Worm (Caenorhabditis elegans): ENCODE measurements around the gene C18A3.3.
A peak's percentile ranks its signal among the peaks of the same experiment; 100 is the strongest.

Gene C18A3.3

ce11 chrII:5708154-5708553 lies 8.0 kb upstream of the C18A3.3 start:
- TF ChIP-seq hmg-1.1 (GFP tag; IDR thresholded peaks at IDR 0.05) = 0 out of 2 replicates have a peak, but pooled peaks have one; percentile 24
- TF ChIP-seq ces-1 (GFP tag; optimal IDR thresholded peaks at IDR 0.05) = peak; percentile 81
- peak in 1 of 2 experiments; percentile 85 for TF ChIP-seq unc-62 (GFP tag; optimal IDR thresholded peaks at IDR 0.05 in 1 of 2)
- TF ChIP-seq unc-62 (tag; optimal IDR thresholded peaks at IDR 0.05) = no peak
- TF ChIP-seq fkh-10 (GFP tag; optimal IDR thresholded peaks at IDR 0.05) = peak; percentile 82
- TF ChIP-seq rbr-2 (tag; optimal IDR thresholded peaks at IDR 0.05) = peak; percentile 18
- peak; percentile 48 for TF ChIP-seq ctbp-1 (GFP tag; IDR thresholded peaks at IDR 0.05)
- no peak for TF ChIP-seq mxl-2 (GFP tag; conservative IDR thresholded peaks at IDR 0.05)
- TF ChIP-seq ceh-20 (GFP tag; IDR thresholded peaks at IDR 0.05) = no peak

ce11 chrII:5710835-5711234 lies 5.3 kb upstream of the C18A3.3 start:
- TF ChIP-seq egl-27 (tag; optimal IDR thresholded peaks at IDR 0.05) (no peak), unc-62 (GFP tag; optimal IDR thresholded peaks at IDR 0.05 in 1 of 2) (peak in 1 of 2 experiments; percentile 53), unc-62 (tag; optimal IDR thresholded peaks at IDR 0.05) (no peak)

ce11 chrII:5712126-5712525 lies 4.0 kb upstream of the C18A3.3 start:
- no peak for TF ChIP-seq nhr-10 (tag; optimal IDR thresholded peaks at IDR 0.05)
- TF ChIP-seq ceh-82 (tag; optimal IDR thresholded peaks at IDR 0.05) = no peak
- 0 out of 2 replicates have a peak, but pooled peaks have one; percentile 25 for TF ChIP-seq php-3 (GFP tag; IDR thresholded peaks at IDR 0.05)
- TF ChIP-seq Y48G9A.11 (GFP tag; IDR thresholded peaks at IDR 0.05) = peak; percentile 26; the same call in 1 of the 2 replicates
- TF ChIP-seq spr-1 (tag; optimal IDR thresholded peaks at IDR 0.05) = peak; percentile 34
- TF ChIP-seq madf-5 (GFP tag; IDR thresholded peaks at IDR 0.05) = no peak
- no peak for TF ChIP-seq duxl-1 (tag; optimal IDR thresholded peaks at IDR 0.05; ENCODE audit: poor library complexity)
- TF ChIP-seq T20F7.1 (GFP tag; optimal IDR thresholded peaks at IDR 0.05) = peak; percentile 30
- TF ChIP-seq mes-2 (tag; optimal IDR thresholded peaks at IDR 0.05; ENCODE audit: poor library complexity, severe bottlenecking) = peak; percentile 4
- no peak for TF ChIP-seq fkh-10 (GFP tag; optimal IDR thresholded peaks at IDR 0.05)
- peak; percentile 81 for TF ChIP-seq ama-1 (optimal IDR thresholded peaks at IDR 0.05)
- TF ChIP-seq mep-1 (tag; optimal IDR thresholded peaks at IDR 0.05) = peak; percentile 5
- 0 out of 2 replicates have a peak, but pooled peaks have one; percentile 20 for TF ChIP-seq arid-1 (GFP tag; conservative IDR thresholded peaks at IDR 0.05)
- no peak for TF ChIP-seq tra-1 (GFP tag; IDR thresholded peaks at IDR 0.05)
- TF ChIP-seq Y75B8A.6 (GFP tag; IDR thresholded peaks at IDR 0.05) = no peak
- 0 out of 2 replicates have a peak, but pooled peaks have one; percentile 8 for TF ChIP-seq snpc-1.2 (GFP tag; IDR thresholded peaks at IDR 0.05)
- no peak for TF ChIP-seq F26F4.8 (GFP tag; conservative IDR thresholded peaks at IDR 0.05)
- no peak for TF ChIP-seq nhr-11 (tag; optimal IDR thresholded peaks at IDR 0.05)

- no peak for TF ChIP-seq Y75B8A.6 (GFP tag; IDR thresholded peaks at IDR 0.05)
- TF ChIP-seq duxl-1 (tag; optimal IDR thresholded peaks at IDR 0.05; ENCODE audit: poor library complexity) = no peak
- TF ChIP-seq nhr-41 (GFP tag; IDR thresholded peaks at IDR 0.05) = no peak
- no peak for TF ChIP-seq ceh-82 (tag; optimal IDR thresholded peaks at IDR 0.05)
- peak; percentile 47 for TF ChIP-seq ama-1 (optimal IDR thresholded peaks at IDR 0.05)
- TF ChIP-seq F26F4.8 (GFP tag; conservative IDR thresholded peaks at IDR 0.05) = no peak
- TF ChIP-seq D1046.2 (GFP tag; IDR thresholded peaks at IDR 0.05) = no peak
- TF ChIP-seq R02D3.7 (tag; optimal IDR thresholded peaks at IDR 0.05) = no peak
- peak; percentile 84 for TF ChIP-seq mes-2 (tag; optimal IDR thresholded peaks at IDR 0.05; ENCODE audit: poor library complexity, severe bottlenecking)
- no peak for TF ChIP-seq nhr-10 (tag; optimal IDR thresholded peaks at IDR 0.05)
- TF ChIP-seq lin-39 (tag; optimal IDR thresholded peaks at IDR 0.05) = no peak
- TF ChIP-seq dmd-9 (GFP tag; IDR thresholded peaks at IDR 0.05) = no peak
- no peak for TF ChIP-seq aha-1 (tag)
- TF ChIP-seq mxl-2 (GFP tag; conservative IDR thresholded peaks at IDR 0.05) = no peak
- TF ChIP-seq ztf-11 (tag; optimal IDR thresholded peaks at IDR 0.05) = no peak
- 0 out of 2 replicates have a peak, but pooled peaks have one; percentile 27 for TF ChIP-seq arid-1 (GFP tag; conservative IDR thresholded peaks at IDR 0.05)
- no peak for TF ChIP-seq fos-1 (tag; optimal IDR thresholded peaks at IDR 0.05)
- TF ChIP-seq ctbp-1 (GFP tag; IDR thresholded peaks at IDR 0.05) = no peak
- TF ChIP-seq ceh-62 (tag; optimal IDR thresholded peaks at IDR 0.05) = no peak
- TF ChIP-seq cey-2 (tag; optimal IDR thresholded peaks at IDR 0.05; ENCODE audit: borderline replicate concordance, insufficient read depth) = no peak
- no peak for TF ChIP-seq ZK337.2 (GFP tag; IDR thresholded peaks at IDR 0.05)
- no peak for TF ChIP-seq ceh-44 (GFP tag; IDR thresholded peaks at IDR 0.05)
- TF ChIP-seq lim-7 (GFP tag; IDR thresholded peaks at IDR 0.05) = no peak
- no peak for TF ChIP-seq zip-11 (GFP tag; IDR thresholded peaks at IDR 0.05)
- TF ChIP-seq nhr-237 (tag; optimal IDR thresholded peaks at IDR 0.05) = no peak
- TF ChIP-seq T26A8.4 (GFP tag; IDR thresholded peaks at IDR 0.05) = no peak
- no peak for TF ChIP-seq unc-39 (tag; optimal IDR thresholded peaks at IDR 0.05)
- TF ChIP-seq nhr-111 (GFP tag; optimal IDR thresholded peaks at IDR 0.05) = no peak
Observed at ce11 chrII:5714807-5715206, 1.3 kb upstream of the C18A3.3 start, which contains the start of the genes tiar-1 and lelo-4. Gene tiar-1 (minus strand): TSS chrII:5714823. Gene lelo-4 (plus strand): TSS chrII:5714924.
